Worm (Caenorhabditis elegans) whole organism, late embryonic: ENCODE results near the gene gst-8.
A peak's percentile ranks its signal among the peaks of the same experiment; 100 is the strongest.
"Not testable (repeated sequence)": the region's sequence is repeated elsewhere in the genome, so short reads cannot be mapped to it uniquely, and the experiment has no call there.

ENCODE experiments used
- C08G9.2 ChIP-seq: sonication (generic microtip); optimal IDR thresholded peaks from 2 replicates; lab custom pipeline; 2016; ENCODE audit warnings: mild to moderate bottlenecking, missing genetic modification characterization, moderate library complexity, missing compliant biosample characterization
- K02D7.2 ChIP-seq: sonication (generic microtip); optimal IDR thresholded peaks from 2 replicates; lab custom pipeline; 2017; ENCODE audit warnings: mild to moderate bottlenecking, missing genetic modification characterization, missing compliant biosample characterization
- Y22D7AL.16 ChIP-seq: sonication (generic microtip); optimal IDR thresholded peaks from 2 replicates; lab custom pipeline; 2016; ENCODE audit warnings: missing genetic modification characterization, missing compliant biosample characterization
- ceh-14 ChIP-seq: sonication (generic microtip); optimal IDR thresholded peaks from 2 replicates; lab custom pipeline; 2016; ENCODE audit warnings: missing genotype, missing genetic modification characterization, missing compliant biosample characterization
- ceh-18 ChIP-seq: sonication (generic microtip); optimal IDR thresholded peaks from 2 replicates; lab custom pipeline; 2016; ENCODE audit warnings: missing genetic modification characterization, missing compliant biosample characterization
- ceh-19 ChIP-seq: fragments of 200-800 bp; sonication (Bioruptor generic); optimal IDR thresholded peaks from 2 replicates; lab custom pipeline; 2018; ENCODE audit warnings: mild to moderate bottlenecking, missing genetic modification characterization, missing compliant biosample characterization
- ceh-2 ChIP-seq: sonication (generic microtip); optimal IDR thresholded peaks from 2 replicates; lab custom pipeline; 2016; ENCODE audit warnings: missing genotype, missing genetic modification characterization, missing compliant biosample characterization
- ceh-22 ChIP-seq: sonication (generic microtip); optimal IDR thresholded peaks from 2 replicates; lab custom pipeline; 2017; ENCODE audit warnings: missing biosample characterization, missing genetic modification characterization
- ceh-24 ChIP-seq: sonication (generic microtip); optimal IDR thresholded peaks from 2 replicates; lab custom pipeline; 2016; ENCODE audit warnings: mild to moderate bottlenecking, missing genetic modification characterization, missing compliant biosample characterization
- ceh-6 ChIP-seq: fragments of 200-800 bp; sonication (Bioruptor generic); optimal IDR thresholded peaks from 2 replicates; lab custom pipeline; 2018; ENCODE audit warnings: mild to moderate bottlenecking, missing genetic modification characterization, missing compliant biosample characterization
- ceh-9 ChIP-seq: sonication (generic microtip); optimal IDR thresholded peaks from 2 replicates; lab custom pipeline; 2016; ENCODE audit warnings: mild to moderate bottlenecking, missing genetic modification characterization, inconsistent platforms, missing compliant biosample characterization
- elt-2 ChIP-seq: sonication (generic microtip); optimal IDR thresholded peaks from 2 replicates; lab custom pipeline; 2016; ENCODE audit warnings: missing genetic modification reagents, missing genetic modification characterization, missing compliant biosample characterization
- elt-4 ChIP-seq: sonication (generic microtip); optimal IDR thresholded peaks from 2 replicates; lab custom pipeline; 2016; ENCODE audit warnings: missing genetic modification characterization, missing compliant biosample characterization
- ets-4 ChIP-seq: sonication (generic microtip); optimal IDR thresholded peaks from 2 replicates; lab custom pipeline; 2016; ENCODE audit warnings: missing genetic modification characterization, missing compliant biosample characterization
- hlh-30 ChIP-seq: sonication (generic microtip); optimal IDR thresholded peaks from 2 replicates; lab custom pipeline; 2017; ENCODE audit warnings: antibody characterized with exemption, missing genetic modification characterization, missing compliant biosample characterization; ENCODE audit not compliant: insufficient read depth
- hlh-6 ChIP-seq: sonication (generic microtip); optimal IDR thresholded peaks from 2 replicates; lab custom pipeline; 2016; ENCODE audit warnings: missing genotype, missing genetic modification characterization, missing compliant biosample characterization
- nfya-1 ChIP-seq: sonication (generic microtip); optimal IDR thresholded peaks from 2 replicates; lab custom pipeline; 2017; ENCODE audit warnings: missing genetic modification characterization, mild to moderate bottlenecking, missing compliant biosample characterization, antibody characterized with exemption, moderate library complexity
- nhr-11 ChIP-seq: fragments of 150-350 bp; optimal IDR thresholded peaks from 2 replicates; lab custom pipeline; 2014; ENCODE audit warnings: missing biosample characterization, missing genetic modification characterization
- npax-4 ChIP-seq: sonication (generic microtip); optimal IDR thresholded peaks from 2 replicates; lab custom pipeline; 2016; ENCODE audit warnings: missing genetic modification characterization, missing compliant biosample characterization
- pat-9 ChIP-seq: fragments of 200-800 bp; sonication (Bioruptor generic); optimal IDR thresholded peaks from 2 replicates; lab custom pipeline; 2018; ENCODE audit warnings: mild to moderate bottlenecking, missing genetic modification characterization, moderate library complexity, missing compliant biosample characterization
- pqm-1 ChIP-seq: sonication (generic microtip); optimal IDR thresholded peaks from 2 replicates; lab custom pipeline; 2016; ENCODE audit warnings: missing genetic modification characterization, missing compliant biosample characterization
- pros-1 ChIP-seq: fragments of 150-350 bp; optimal IDR thresholded peaks from 2 replicates; lab custom pipeline; 2014; ENCODE audit warnings: missing biosample characterization, missing genetic modification reagents, missing genetic modification characterization
- sox-2 ChIP-seq: fragments of 200-800 bp; sonication (Bioruptor generic); IDR thresholded peaks from 2 replicates; pipeline ENCODE4 v1.3.6; 2022; ENCODE audit warnings: missing genetic modification reagents, missing genetic modification characterization, missing compliant biosample characterization
- sox-4 ChIP-seq: sonication (generic microtip); optimal IDR thresholded peaks from 2 replicates; lab custom pipeline; 2017; ENCODE audit warnings: mild to moderate bottlenecking, missing genetic modification characterization, inconsistent platforms, missing compliant biosample characterization
- tbx-7 ChIP-seq: sonication (generic microtip); optimal IDR thresholded peaks from 2 replicates; lab custom pipeline; 2016; ENCODE audit warnings: missing genotype, missing genetic modification characterization, missing compliant biosample characterization
- ttx-3 ChIP-seq: sonication (generic microtip); optimal IDR thresholded peaks from 2 replicates; lab custom pipeline; 2016; ENCODE audit warnings: missing genetic modification reagents, missing genetic modification characterization, missing compliant biosample characterization
- unc-3 ChIP-seq, 2 experiments: fragments of 200-800 bp in 1 of 2; sonication (Bioruptor generic) in 1 of 2; sonication (generic microtip) in 1 of 2; conservative IDR thresholded peaks in 1 of 2; optimal IDR thresholded peaks in 1 of 2; 2 replicates each; pipeline versions ENCODE4 v1.3.6 to Lab custom; 2016 to 2022; ENCODE audit warnings: missing compliant biosample characterization in 2 of 2, missing genetic modification characterization in 2 of 2, missing genetic modification reagents in 1 of 2
- unc-42 ChIP-seq: sonication (generic microtip); optimal IDR thresholded peaks from 2 replicates; lab custom pipeline; 2016; ENCODE audit warnings: missing genotype, missing genetic modification characterization, missing compliant biosample characterization
- unc-55 ChIP-seq: sonication (generic microtip); optimal IDR thresholded peaks from 2 replicates; lab custom pipeline; 2017; ENCODE audit warnings: missing biosample characterization, missing genetic modification reagents, missing genetic modification characterization
- ztf-16 ChIP-seq: sonication (generic microtip); optimal IDR thresholded peaks from 2 replicates; lab custom pipeline; 2017; ENCODE audit warnings: missing genetic modification characterization, missing compliant biosample characterization

The gst-8 gene

DNA sequence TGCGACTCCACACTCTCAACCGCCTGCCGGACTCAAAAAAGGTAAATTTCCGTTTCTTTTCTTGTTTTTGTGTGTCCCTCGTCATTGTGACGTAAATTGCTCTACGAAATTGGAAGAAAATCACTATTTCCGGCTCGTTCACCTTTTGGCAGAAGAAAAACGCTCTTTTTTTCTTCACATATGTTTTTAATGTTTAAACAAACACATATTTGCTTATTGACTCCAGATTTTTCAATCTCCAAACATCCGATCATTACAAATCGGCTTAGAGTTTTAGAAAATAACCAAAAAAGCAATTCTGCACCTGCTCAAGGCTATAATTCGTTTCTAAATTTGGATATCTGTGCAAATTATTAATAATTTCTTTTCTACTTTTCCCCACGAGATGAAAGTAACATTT lies 22.4 kb downstream of the gst-8 start:
- TF ChIP-seq tbx-7 (no peak), npax-4 (tag; lab: Kevin White, UChicago) (no peak), ets-4 (tag; lab: Kevin White, UChicago) (no peak), ceh-14 (no peak), ceh-6 (GFP tag; lab: Kevin White, UChicago) (no peak)

DNA sequence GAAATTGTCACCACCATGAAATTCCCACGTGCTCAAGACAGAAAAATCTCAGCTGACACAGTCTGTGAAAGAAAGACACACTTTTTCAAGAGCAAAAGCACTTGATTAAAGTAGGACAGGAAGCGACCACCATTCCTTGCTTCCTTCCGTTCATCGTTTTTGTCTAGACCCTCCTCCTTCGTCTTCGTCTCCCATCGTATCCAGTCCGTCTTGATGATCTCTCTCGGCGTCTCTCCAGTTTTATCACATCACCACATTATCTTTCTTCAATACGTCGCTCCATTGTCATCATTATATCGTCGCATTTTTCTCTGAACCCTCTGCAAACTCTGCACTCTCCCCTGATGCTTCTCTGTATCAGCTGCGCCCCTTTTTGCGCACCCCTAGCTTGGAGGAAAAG lies 24.6 kb downstream of the gst-8 start:
- peak; percentile 48 for TF ChIP-seq unc-55 (GFP tag; lab: Kevin White, UChicago)
- peak; percentile 19 for TF ChIP-seq ceh-22 (tag; lab: Kevin White, UChicago)
- TF ChIP-seq elt-2 (tag; lab: Kevin White, UChicago): peak; percentile 22
- peak; percentile 38 for TF ChIP-seq unc-42 (tag; lab: Kevin White, UChicago)
- no peak for TF ChIP-seq ets-4 (tag; lab: Kevin White, UChicago)
- TF ChIP-seq, all 69 proteins: peak for 4

ce11 chrII:4914214-4914613 lies 30.7 kb downstream of the gst-8 start, which contains the start of gene R05F9.11:
Gene R05F9.11, minus strand, starts transcription at chrII:4914218.
- TF ChIP-seq sox-4 (tag; lab: Kevin White, UChicago) (no peak), pat-9 (no peak)

- TF ChIP-seq nhr-11 (tag; lab: Kevin White, UChicago): no peak
- no peak for TF ChIP-seq hlh-6 (tag; lab: Kevin White, UChicago)
- TF ChIP-seq K02D7.2 (tag; lab: Kevin White, UChicago): no peak
- no peak for TF ChIP-seq ztf-16 (tag; lab: Kevin White, UChicago)
- no peak for TF ChIP-seq ceh-9 (tag; lab: Kevin White, UChicago)
- no peak for TF ChIP-seq elt-2 (tag; lab: Kevin White, UChicago)
- TF ChIP-seq nfya-1 (tag; lab: Kevin White, UChicago): no peak
- no peak for TF ChIP-seq C08G9.2 (tag; lab: Kevin White, UChicago)
- TF ChIP-seq elt-4: no peak
- no peak for TF ChIP-seq tbx-7
- no peak for TF ChIP-seq pros-1 (tag; lab: Kevin White, UChicago)
- no peak for TF ChIP-seq ceh-19 (GFP tag; lab: Kevin White, UChicago)
- TF ChIP-seq ttx-3 (tag; lab: Kevin White, UChicago): no peak
- no peak for TF ChIP-seq ceh-2 (tag; lab: Kevin White, UChicago)
- no peak for TF ChIP-seq hlh-30 (tag; lab: Kevin White, UChicago)
- no peak for TF ChIP-seq pqm-1 (tag; lab: Kevin White, UChicago)
- no peak for TF ChIP-seq ets-4 (tag; lab: Kevin White, UChicago)
- no peak for TF ChIP-seq ceh-18 (tag; lab: Kevin White, UChicago)
Measured at ce11 chrII:4915572-4915971, 32.1 kb downstream of the gst-8 start.

- not testable (repeated sequence) for TF ChIP-seq npax-4 (tag; lab: Kevin White, UChicago); Y22D7AL.16; unc-3 (GFP tag; conservative IDR thresholded peaks at IDR 0.05; lab: Robert Waterston, UW); unc-3 (tag; optimal IDR thresholded peaks at IDR 0.05; lab: Kevin White, UChicago)
- TF ChIP-seq, all 69 proteins: peak for 0; not testable (repeated sequence) for 69
Measured at ce11 chrII:4916462-4916861, 33.0 kb downstream of the gst-8 start, which contains the start of gene msp-31. Gene msp-31, minus strand, starts transcription at chrII:4916562.

DNA sequence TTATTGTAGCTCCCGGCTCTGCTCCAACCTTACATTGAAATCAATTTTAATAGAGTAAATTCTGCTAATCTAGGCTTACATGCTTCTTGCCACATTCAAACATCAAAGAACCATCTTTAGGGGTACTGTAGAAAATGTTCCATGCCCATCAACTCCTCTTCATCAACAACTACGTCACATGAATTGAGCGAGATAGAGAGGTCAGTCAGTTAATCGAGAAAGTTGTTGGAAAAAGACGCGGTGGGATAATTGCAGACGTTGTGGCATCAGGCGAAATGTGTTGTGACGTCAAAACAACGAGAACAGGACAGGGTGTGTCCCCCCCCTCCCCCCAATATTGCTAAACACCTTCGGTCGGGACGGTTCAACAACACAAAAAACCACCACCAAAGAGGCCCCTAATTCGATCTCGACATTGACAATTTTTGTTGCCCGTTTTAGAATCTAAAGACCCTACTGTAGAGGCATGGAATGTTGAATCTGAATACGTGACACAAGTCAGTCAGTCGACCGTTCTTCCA lies 35.0 kb downstream of the gst-8 start:
- no peak for TF ChIP-seq hlh-6 (tag; lab: Kevin White, UChicago)
- TF ChIP-seq ceh-24: no peak
- no peak for TF ChIP-seq nhr-11 (tag; lab: Kevin White, UChicago)
- TF ChIP-seq K02D7.2 (tag; lab: Kevin White, UChicago): no peak
- TF ChIP-seq sox-2 (GFP tag; lab: Robert Waterston, UW): no peak
